Worm (Caenorhabditis elegans): ENCODE results near the gene F38E11.9.
A peak's percentile ranks its signal among the peaks of the same experiment; 100 is the strongest.

Gene F38E11.9

ce11 chrIV:9438753-9439152 lies 5.1 kb downstream of the F38E11.9 start (continued):
- TF ChIP-seq chd-7 (tag; optimal IDR thresholded peaks at IDR 0.05): peak; percentile 26
- peak; percentile 24 for TF ChIP-seq snpc-1.3 (tag; optimal IDR thresholded peaks at IDR 0.05; ENCODE audit: insufficient read depth)
- TF ChIP-seq snpc-1.1 (tag; optimal IDR thresholded peaks at IDR 0.05; ENCODE audit: insufficient read depth): peak; percentile 41

DNA sequence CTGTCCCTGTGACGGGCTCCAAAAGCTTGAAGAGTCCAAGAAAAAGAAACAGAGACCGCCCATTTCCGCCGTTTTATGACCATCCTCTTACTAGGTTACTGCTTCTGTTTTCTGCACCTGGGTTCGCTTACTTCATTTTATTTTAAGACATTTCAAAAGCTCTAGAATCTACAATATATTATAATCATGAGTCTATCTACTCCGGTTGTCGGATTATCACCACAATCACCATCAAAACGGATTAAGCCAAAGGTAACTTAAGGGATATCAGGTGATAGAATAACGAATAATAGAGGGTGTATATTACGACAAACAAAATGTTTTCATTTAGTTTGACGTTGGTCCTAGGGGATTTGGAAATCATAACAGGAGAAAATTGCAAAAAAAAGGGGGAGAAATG lies 11.5 kb downstream of the F38E11.9 start:
- no peak for TF ChIP-seq egl-18 (GFP tag; IDR thresholded peaks at IDR 0.05)
- TF ChIP-seq mcd-1 (GFP tag; IDR thresholded peaks at IDR 0.05): no peak
- TF ChIP-seq ztf-22 (GFP tag; optimal IDR thresholded peaks at IDR 0.05): no peak
- TF ChIP-seq hlh-12 (tag; optimal IDR thresholded peaks at IDR 0.05): no peak
- no peak for TF ChIP-seq F57C9.4 (tag; optimal IDR thresholded peaks at IDR 0.05)
- TF ChIP-seq fkh-3 (tag; optimal IDR thresholded peaks at IDR 0.05): no peak
- no peak for TF ChIP-seq ztf-18 (tag; optimal IDR thresholded peaks at IDR 0.05)

- TF ChIP-seq C06A6.2 (GFP tag; conservative IDR thresholded peaks at IDR 0.05) (no peak), ccch-3 (GFP tag; optimal IDR thresholded peaks at IDR 0.05) (no peak), tbp1 (GFP tag; optimal IDR thresholded peaks at IDR 0.05) (no peak), cebp-2 (GFP tag; IDR thresholded peaks at IDR 0.05) (no peak), Y53F4B.3 (GFP tag; IDR thresholded peaks at IDR 0.05) (no peak), ceh-40 (GFP tag; IDR thresholded peaks at IDR 0.05) (no peak), ztf-22 (GFP tag; optimal IDR thresholded peaks at IDR 0.05) (no peak), ztf-18 (tag; optimal IDR thresholded peaks at IDR 0.05) (no peak), bed-1 (GFP tag; IDR thresholded peaks at IDR 0.05) (no peak), ceh-27 (GFP tag; optimal IDR thresholded peaks at IDR 0.05) (no peak), sdz-38 (tag; optimal IDR thresholded peaks at IDR 0.05) (no peak), T07F8.4 (tag; optimal IDR thresholded peaks at IDR 0.05) (no peak), fkh-3 (tag; optimal IDR thresholded peaks at IDR 0.05) (no peak), lin-35 (GFP tag; optimal IDR thresholded peaks at IDR 0.05) (no peak), sptf-2 (GFP tag; optimal IDR thresholded peaks at IDR 0.05) (no peak), somi-1 (GFP tag; optimal IDR thresholded peaks at IDR 0.05) (no peak), gei-17 (GFP tag; optimal IDR thresholded peaks at IDR 0.05) (no peak), Y95B8A.8 (GFP tag; IDR thresholded peaks at IDR 0.05) (no peak), nhr-90 (tag; optimal IDR thresholded peaks at IDR 0.05) (no peak)
These were observed 15.9 kb downstream of the F38E11.9 start, which contains the start of gene F59B8.1 for ce11 chrIV:9427959-9428358. TSS of gene F59B8.1 (plus strand) at chrIV:9428259.

ce11 chrIV:9423095-9423494 lies 20.7 kb downstream of the F38E11.9 start, which contains the start of gene srxa-2:
TSS of gene srxa-2 (plus strand) at chrIV:9423395.
- no peak for TF ChIP-seq hlh-26 (GFP tag; conservative IDR thresholded peaks at IDR 0.05)
- no peak for TF ChIP-seq hlh-12 (tag; optimal IDR thresholded peaks at IDR 0.05)
- TF ChIP-seq F10E7.11 (tag; optimal IDR thresholded peaks at IDR 0.05): no peak
- TF ChIP-seq B0019.2 (GFP tag; conservative IDR thresholded peaks at IDR 0.05): no peak
- TF ChIP-seq hmg-1.2 (GFP tag; IDR thresholded peaks at IDR 0.05): no peak
- no peak for TF ChIP-seq madf-10 (tag; optimal IDR thresholded peaks at IDR 0.05)
- no peak for TF ChIP-seq sptf-2 (GFP tag; optimal IDR thresholded peaks at IDR 0.05)
- TF ChIP-seq egl-44 (GFP tag; IDR thresholded peaks at IDR 0.05): no peak
- TF ChIP-seq ztf-25 (GFP tag; IDR thresholded peaks at IDR 0.05): no peak
- TF ChIP-seq F55B11.4 (tag; optimal IDR thresholded peaks at IDR 0.05; ENCODE audit: borderline replicate concordance, insufficient read depth): no peak
- TF ChIP-seq fkh-3 (tag; optimal IDR thresholded peaks at IDR 0.05): no peak
- TF ChIP-seq D2030.7 (GFP tag; IDR thresholded peaks at IDR 0.05): no peak
